Worm (Caenorhabditis elegans): ENCODE results near the gene T22C8.3.

DNA sequence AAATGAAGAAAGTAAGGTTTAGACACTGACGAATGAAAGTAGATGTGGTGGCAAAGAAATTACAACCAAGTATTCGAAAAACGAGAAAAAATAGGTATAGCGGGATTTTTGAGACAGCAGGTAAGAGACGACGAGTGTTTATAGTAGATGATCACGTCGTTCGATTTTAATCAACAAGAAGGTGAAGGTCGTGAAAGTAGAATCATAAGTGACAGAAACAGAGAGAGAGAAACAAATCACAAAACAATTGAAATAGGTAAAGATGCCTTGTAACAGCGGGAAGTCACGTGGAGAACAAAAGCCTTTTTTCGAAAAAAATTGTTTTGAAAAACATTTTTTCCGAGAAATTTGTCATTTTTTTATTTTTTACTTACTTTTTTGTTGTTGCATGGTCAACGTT lies 8.3 kb upstream of the T22C8.3 start, which contains the start of gene T22C8.6:
- TF ChIP-seq him-1 (tag; optimal IDR thresholded peaks at IDR 0.05) (no peak), dao-5 (tag; optimal IDR thresholded peaks at IDR 0.05) (no peak)

Data from whole organism, L4/young adult.